Fruit fly (Drosophila melanogaster) whole organism, wandering third instar larva: ENCODE measurements around the gene CG32756.

Source experiments
- Abd-B ChIP-seq: fragments of >200 bp; optimal IDR thresholded peaks from 2 replicates; lab custom pipeline; 2017; ENCODE audit warnings: missing biosample characterization, missing genetic modification characterization
- CG32264 ChIP-seq: fragments of 200-800 bp; sonication (Bioruptor generic); optimal IDR thresholded peaks from 2 replicates; lab custom pipeline; 2016; ENCODE audit warnings: missing biosample characterization, missing genetic modification characterization
- CG9705 ChIP-seq: fragments of 200-800 bp; sonication (Bioruptor generic); optimal IDR thresholded peaks from 2 replicates; lab custom pipeline; 2018; ENCODE audit warnings: missing biosample characterization, mild to moderate bottlenecking, missing genetic modification characterization
- CrebA ChIP-seq: fragments of 200-800 bp; sonication (Bioruptor generic); optimal IDR thresholded peaks from 2 replicates; lab custom pipeline; 2016; ENCODE audit warnings: missing biosample characterization, mild to moderate bottlenecking, missing genetic modification characterization, borderline replicate concordance
- Dfd ChIP-seq: fragments of >200 bp; optimal IDR thresholded peaks from 2 replicates; lab custom pipeline; 2017; ENCODE audit warnings: missing biosample characterization, missing genetic modification characterization
- Dif ChIP-seq: fragments of 200-275, 200-300 bp; sonication (Bioruptor generic); optimal IDR thresholded peaks from 2 replicates; lab custom pipeline; 2018; ENCODE audit warnings: missing biosample characterization, missing genetic modification characterization; ENCODE audit not compliant: partially characterized antibody
- GATAd ChIP-seq: sonication (Bioruptor generic); optimal IDR thresholded peaks from 2 replicates; lab custom pipeline; 2016; ENCODE audit warnings: missing biosample characterization, missing genetic modification characterization
- HLH106 ChIP-seq: fragments of 200-800 bp; optimal IDR thresholded peaks from 3 replicates; lab custom pipeline; 2019; ENCODE audit warnings: missing biosample characterization, mild to moderate bottlenecking, missing genetic modification characterization, moderate library complexity
- Hnf4 ChIP-seq: fragments of 200-800 bp; sonication (Bioruptor generic); optimal IDR thresholded peaks from 2 replicates; lab custom pipeline; 2016; ENCODE audit warnings: missing biosample characterization, mild to moderate bottlenecking, missing genetic modification characterization
- Hr78 ChIP-seq: fragments of >200 bp; optimal IDR thresholded peaks from 2 replicates; lab custom pipeline; 2017; ENCODE audit warnings: missing biosample characterization, missing genetic modification characterization
- Hr83 ChIP-seq: fragments of 200-300 bp; sonication (Bioruptor generic); optimal IDR thresholded peaks from 2 replicates; lab custom pipeline; 2016; ENCODE audit warnings: missing biosample characterization, mild to moderate bottlenecking, missing genetic modification characterization, moderate library complexity; ENCODE audit not compliant: poor library complexity, severe bottlenecking
- Jra ChIP-seq: sonication (Bioruptor generic); optimal IDR thresholded peaks from 2 replicates; lab custom pipeline; 2016; ENCODE audit warnings: missing biosample characterization, missing genetic modification characterization
- Mio ChIP-seq: sonication (Bioruptor generic); optimal IDR thresholded peaks from 2 replicates; lab custom pipeline; 2016; ENCODE audit warnings: missing biosample characterization, missing genetic modification characterization
- Myc ChIP-seq: fragments of >200 bp; optimal IDR thresholded peaks from 2 replicates; lab custom pipeline; 2017
- N ChIP-seq: fragments of >200 bp; optimal IDR thresholded peaks from 2 replicates; lab custom pipeline; 2018; ENCODE audit warnings: missing biosample characterization, missing external identifiers, missing genetic modification characterization
- OdsH ChIP-seq: fragments of 200-800 bp; sonication (Bioruptor generic); optimal IDR thresholded peaks from 2 replicates; lab custom pipeline; 2016; ENCODE audit warnings: missing biosample characterization, mild to moderate bottlenecking, missing genetic modification characterization
- Rel ChIP-seq, 2 experiments: fragments of 200-800 bp; sonication (Bioruptor generic) in 1 of 2; optimal IDR thresholded peaks; 2 replicates in 1 of 2; 3 replicates in 1 of 2; lab custom pipeline; 2016 to 2019; ENCODE audit warnings: mild to moderate bottlenecking in 2 of 2, missing biosample characterization in 2 of 2, missing genetic modification characterization in 2 of 2, moderate library complexity in 1 of 2
- Sp1 ChIP-seq: fragments of 200-800 bp; sonication (Bioruptor generic); optimal IDR thresholded peaks from 3 replicates; lab custom pipeline; 2019; ENCODE audit warnings: missing biosample characterization, mild to moderate bottlenecking, missing genetic modification characterization, moderate library complexity
- Vsx2 ChIP-seq: fragments of 200-300, 225-300 bp; sonication (Bioruptor generic); optimal IDR thresholded peaks from 2 replicates; lab custom pipeline; 2018; ENCODE audit warnings: missing biosample characterization, missing genetic modification characterization; ENCODE audit not compliant: partially characterized antibody
- br ChIP-seq: fragments of 200-800 bp; sonication (Bioruptor generic); optimal IDR thresholded peaks from 2 replicates; lab custom pipeline; 2016; ENCODE audit warnings: missing biosample characterization, missing genetic modification characterization
- brk ChIP-seq: fragments of 200-800 bp; sonication (Bioruptor generic); optimal IDR thresholded peaks from 2 replicates; lab custom pipeline; 2016; ENCODE audit warnings: missing biosample characterization, mild to moderate bottlenecking, missing genetic modification characterization
- dl ChIP-seq, 2 experiments: fragments of 175-275, 200-275 bp in 1 of 2; fragments of 200-275 bp in 1 of 2; sonication (Bioruptor generic); optimal IDR thresholded peaks; lab custom pipeline; 2018; ENCODE audit warnings: mild to moderate bottlenecking in 2 of 2, missing biosample characterization in 2 of 2, missing genetic modification characterization in 2 of 2, moderate library complexity in 2 of 2; ENCODE audit not compliant: partially characterized antibody in 2 of 2, insufficient read depth in 1 of 2
- dmrt93B ChIP-seq: fragments of 200-800 bp; sonication (Bioruptor generic); optimal IDR thresholded peaks from 2 replicates; lab custom pipeline; 2018; ENCODE audit warnings: missing biosample characterization, mild to moderate bottlenecking, missing genetic modification characterization
- dsf ChIP-seq: sonication (Bioruptor generic); optimal IDR thresholded peaks from 2 replicates; lab custom pipeline; 2016; ENCODE audit warnings: missing biosample characterization, missing genetic modification characterization, borderline replicate concordance
- ey ChIP-seq: fragments of 200-800 bp; sonication (Bioruptor generic); optimal IDR thresholded peaks from 2 replicates; lab custom pipeline; 2016; ENCODE audit warnings: missing biosample characterization, missing genetic modification characterization
- foxo ChIP-seq, 2 experiments: fragments of 200-800 bp; sonication (Bioruptor generic); optimal IDR thresholded peaks; 2 replicates in 1 of 2; 3 replicates in 1 of 2; lab custom pipeline; 2016 to 2017; ENCODE audit warnings: missing biosample characterization in 2 of 2, missing genetic modification characterization in 2 of 2
- fru ChIP-seq: fragments of 200-800 bp; sonication (Bioruptor generic); optimal IDR thresholded peaks from 3 replicates; lab custom pipeline; 2016; ENCODE audit warnings: missing biosample characterization, mild to moderate bottlenecking, missing genetic modification characterization
- h ChIP-seq: fragments of 200-800 bp; sonication (Bioruptor generic); optimal IDR thresholded peaks from 3 replicates; lab custom pipeline; 2016; ENCODE audit warnings: missing biosample characterization, mild to moderate bottlenecking, missing genetic modification characterization
- jim ChIP-seq: fragments of 175-275, 200-325 bp; sonication (Bioruptor generic); optimal IDR thresholded peaks from 2 replicates; lab custom pipeline; 2016; ENCODE audit warnings: missing biosample characterization, mild to moderate bottlenecking, missing genetic modification characterization
- lola ChIP-seq: fragments of >200 bp; optimal IDR thresholded peaks from 2 replicates; lab custom pipeline; 2017; ENCODE audit warnings: missing biosample characterization, missing genetic modification characterization
- pan ChIP-seq: fragments of >200 bp; optimal IDR thresholded peaks from 2 replicates; lab custom pipeline; 2017
- psq ChIP-seq: fragments of 200-800 bp; sonication (Bioruptor generic); optimal IDR thresholded peaks from 3 replicates; lab custom pipeline; 2017; ENCODE audit warnings: missing biosample characterization, mild to moderate bottlenecking, missing genetic modification characterization, moderate library complexity
- rgr ChIP-seq: fragments of 200-800 bp; sonication (Bioruptor generic); optimal IDR thresholded peaks from 3 replicates; lab custom pipeline; 2016; ENCODE audit warnings: missing biosample characterization, mild to moderate bottlenecking, missing genetic modification characterization
- sage ChIP-seq: fragments of 200-800 bp; sonication (Bioruptor generic); optimal IDR thresholded peaks from 2 replicates; lab custom pipeline; 2016; ENCODE audit warnings: missing biosample characterization, mild to moderate bottlenecking, missing genetic modification characterization
- sv ChIP-seq: fragments of 200-800 bp; sonication (Bioruptor generic); optimal IDR thresholded peaks from 3 replicates; lab custom pipeline; 2016; ENCODE audit warnings: missing biosample characterization, missing genetic modification characterization
- tai ChIP-seq: sonication (Bioruptor generic); optimal IDR thresholded peaks from 2 replicates; lab custom pipeline; 2016; ENCODE audit warnings: missing biosample characterization, missing genetic modification characterization
- usp ChIP-seq: fragments of >200 bp; optimal IDR thresholded peaks from 2 replicates; lab custom pipeline; 2017; ENCODE audit warnings: missing biosample characterization, missing genetic modification characterization
- woc ChIP-seq: sonication (Bioruptor generic); optimal IDR thresholded peaks from 2 replicates; lab custom pipeline; 2016; ENCODE audit warnings: missing biosample characterization, mild to moderate bottlenecking, missing genetic modification characterization

Gene CG32756

dm6 chrX:5896809-5897700 is 48.4 kb upstream of the CG32756 start:
- TF ChIP-seq fru (GFP tag; lab: Kevin White, UChicago) (peak; percentile 33), Hr78 (no peak), psq (GFP tag; lab: Kevin White, UChicago) (peak; percentile 46), Jra (GFP tag; lab: Kevin White, UChicago) (no peak), N (GFP tag; lab: Kevin White, UChicago) (no peak), sv (GFP tag; lab: Kevin White, UChicago) (no peak), dmrt93B (peak; percentile 35), Vsx2 (GFP tag; lab: Kevin White, UChicago) (no peak), Myc (lab: Kevin White, UChicago) (no peak), h (GFP tag; lab: Kevin White, UChicago) (peak; percentile 54), dsf (GFP tag; lab: Kevin White, UChicago) (no peak), Abd-B (GFP tag; lab: Kevin White, UChicago) (no peak), pan (lab: Kevin White, UChicago) (no peak), foxo (GFP tag; optimal IDR thresholded peaks at IDR 0.05; lab: Kevin White, UChicago) (peak in 1 of 2 experiments; percentile 34), rgr (GFP tag; lab: Kevin White, UChicago) (peak; percentile 62), Hnf4 (GFP tag; lab: Kevin White, UChicago) (peak; percentile 68), Dif (GFP tag; lab: Kevin White, UChicago) (no peak), Sp1 (GFP tag; lab: Kevin White, UChicago) (peak; percentile 65), sage (no peak), Mio (GFP tag; lab: Kevin White, UChicago) (no peak), tai (no peak), woc (GFP tag; lab: Kevin White, UChicago) (peak; percentile 49), usp (GFP tag; lab: Kevin White, UChicago) (no peak), jim (GFP tag; lab: Kevin White, UChicago) (no peak), OdsH (peak; percentile 40), Dfd (GFP tag; lab: Kevin White, UChicago) (no peak), Hr83 (GFP tag; lab: Kevin White, UChicago) (peak; percentile 5), lola (GFP tag; lab: Kevin White, UChicago) (no peak), brk (GFP tag; lab: Kevin White, UChicago) (no peak), CG9705 (GFP tag; lab: Kevin White, UChicago) (no peak), CrebA (GFP tag; lab: Kevin White, UChicago) (no peak), ey (peak; percentile 30), HLH106 (peak; percentile 38), dl (GFP tag; optimal IDR thresholded peaks at IDR 0.05; lab: Kevin White, UChicago; ENCODE audit: insufficient read depth in 1 of 2, partially characterized antibody in 2 of 2) (no peak), CG32264 (GFP tag; lab: Kevin White, UChicago) (no peak), GATAd (GFP tag; lab: Kevin White, UChicago) (no peak), br (GFP tag; lab: Kevin White, UChicago) (peak; percentile 61), Rel (GFP tag; optimal IDR thresholded peaks at IDR 0.05; lab: Kevin White, UChicago) (no peak), Rel (tag; optimal IDR thresholded peaks at IDR 0.05; lab: Kevin White, UChicago) (no peak)
